Worm (Caenorhabditis elegans): Measurements from ENCODE around the gene H03G16.1.

H03G16.1 gene

DNA sequence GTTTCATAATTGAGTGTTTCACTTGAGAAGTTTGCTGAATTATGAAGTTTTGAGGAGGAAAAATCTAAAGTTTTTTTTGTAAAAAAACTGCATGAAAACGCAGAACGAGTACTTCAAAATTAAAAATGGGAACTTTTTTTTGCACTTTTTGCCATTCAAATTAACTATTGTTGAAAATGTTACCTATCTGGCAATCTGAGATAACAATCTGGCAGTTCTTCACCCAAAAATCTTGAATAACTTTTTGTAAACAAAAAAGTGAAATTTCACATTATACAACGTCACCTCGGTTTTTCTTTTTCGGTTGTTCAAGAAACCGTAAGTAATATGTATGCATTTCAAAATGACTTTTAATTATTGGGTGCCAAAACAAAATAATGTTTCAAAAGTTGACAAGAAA is 11.1 kb upstream of the H03G16.1 start:
- TF ChIP-seq med-1 (GFP tag; optimal IDR thresholded peaks at IDR 0.05; ENCODE audit: insufficient read depth) = no peak
- no peak for TF ChIP-seq cog-1 (tag; optimal IDR thresholded peaks at IDR 0.05)
- no peak for TF ChIP-seq ztf-29 (GFP tag; IDR thresholded peaks at IDR 0.05)
- no peak for TF ChIP-seq ref-1 (GFP tag; conservative IDR thresholded peaks at IDR 0.05)
- TF ChIP-seq klf-2 (GFP tag; conservative IDR thresholded peaks at IDR 0.05) = no peak

ce11 chrX:15045401-15045800 is 8.3 kb upstream of the H03G16.1 start:
- no peak for TF ChIP-seq T22C8.4 (GFP tag; IDR thresholded peaks at IDR 0.05)
- no peak for TF ChIP-seq ztf-29 (GFP tag; IDR thresholded peaks at IDR 0.05)
- no peak for TF ChIP-seq cog-1 (tag; optimal IDR thresholded peaks at IDR 0.05)
- no peak for TF ChIP-seq med-1 (GFP tag; optimal IDR thresholded peaks at IDR 0.05; ENCODE audit: insufficient read depth)
- TF ChIP-seq ztf-23 (GFP tag; IDR thresholded peaks at IDR 0.05) = no peak
- no peak for TF ChIP-seq ref-1 (GFP tag; conservative IDR thresholded peaks at IDR 0.05)
- no peak for TF ChIP-seq flt-1 (GFP tag; IDR thresholded peaks at IDR 0.05)
- TF ChIP-seq tab-1 (GFP tag; IDR thresholded peaks at IDR 0.05) = no peak
- no peak for TF ChIP-seq klf-2 (GFP tag; conservative IDR thresholded peaks at IDR 0.05)

DNA sequence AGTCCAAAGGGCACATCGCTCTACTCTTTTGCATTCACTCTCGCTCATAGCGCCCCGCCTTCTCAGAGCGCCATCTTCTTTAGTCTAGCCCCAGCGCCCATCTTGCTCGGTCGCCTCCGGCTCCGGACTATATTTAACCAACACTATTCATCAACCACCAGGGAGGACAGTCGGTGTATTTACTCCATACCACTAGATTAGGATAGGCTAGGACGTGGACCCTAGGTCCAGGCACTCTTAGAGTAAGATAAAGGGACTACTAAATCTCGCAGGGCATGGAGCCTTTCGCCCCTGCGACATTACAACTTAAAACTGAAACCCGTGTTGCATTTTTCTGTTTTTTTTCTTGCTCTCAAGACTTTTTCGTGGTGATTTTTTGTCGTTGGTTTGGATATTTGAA is 6.1 kb upstream of the H03G16.1 start:
- TF ChIP-seq ref-1 (GFP tag; conservative IDR thresholded peaks at IDR 0.05) (no peak), med-1 (GFP tag; optimal IDR thresholded peaks at IDR 0.05; ENCODE audit: insufficient read depth) (no peak), klf-2 (GFP tag; conservative IDR thresholded peaks at IDR 0.05) (no peak), ztf-23 (GFP tag; IDR thresholded peaks at IDR 0.05) (no peak), T22C8.4 (GFP tag; IDR thresholded peaks at IDR 0.05) (no peak), cog-1 (tag; optimal IDR thresholded peaks at IDR 0.05) (no peak), ztf-29 (GFP tag; IDR thresholded peaks at IDR 0.05) (no peak), tab-1 (GFP tag; IDR thresholded peaks at IDR 0.05) (no peak), flt-1 (GFP tag; IDR thresholded peaks at IDR 0.05) (no peak)

ce11 chrX:15050006-15050405 is 3.7 kb upstream of the H03G16.1 start:
- no peak for TF ChIP-seq ztf-23 (GFP tag; IDR thresholded peaks at IDR 0.05)
- no peak for TF ChIP-seq ref-1 (GFP tag; conservative IDR thresholded peaks at IDR 0.05)
- TF ChIP-seq cog-1 (tag; optimal IDR thresholded peaks at IDR 0.05) = no peak
- TF ChIP-seq tab-1 (GFP tag; IDR thresholded peaks at IDR 0.05) = no peak
- TF ChIP-seq flt-1 (GFP tag; IDR thresholded peaks at IDR 0.05) = no peak
- no peak for TF ChIP-seq med-1 (GFP tag; optimal IDR thresholded peaks at IDR 0.05; ENCODE audit: insufficient read depth)
- no peak for TF ChIP-seq klf-2 (GFP tag; conservative IDR thresholded peaks at IDR 0.05)
- no peak for TF ChIP-seq ztf-29 (GFP tag; IDR thresholded peaks at IDR 0.05)
- no peak for TF ChIP-seq T22C8.4 (GFP tag; IDR thresholded peaks at IDR 0.05)

DNA sequence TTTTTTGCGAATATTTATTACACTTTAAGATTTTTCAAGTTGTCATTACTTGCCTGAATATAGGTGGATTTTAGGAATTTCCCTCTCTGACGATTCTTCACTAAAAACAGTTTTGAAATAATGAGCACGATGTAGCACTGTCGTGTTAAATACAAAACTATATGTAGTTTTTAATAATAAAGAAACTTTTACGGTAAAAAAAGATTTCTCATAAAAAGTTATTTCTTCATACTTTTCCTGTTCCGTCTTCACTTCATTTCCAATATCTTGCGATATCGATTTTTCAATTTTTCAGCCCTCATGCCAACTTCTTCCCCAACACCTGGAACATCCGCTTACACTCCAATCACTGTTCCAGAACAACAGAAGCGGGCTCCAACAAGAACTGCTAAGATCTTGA is 1.3 kb upstream of the H03G16.1 start, which contains the start of gene H03G16.6:
TSS of gene H03G16.6 (plus strand) at position 301 of the 400 bp plus-strand sequence.
- no peak for TF ChIP-seq T22C8.4 (GFP tag; IDR thresholded peaks at IDR 0.05)
- no peak for TF ChIP-seq tab-1 (GFP tag; IDR thresholded peaks at IDR 0.05)
- no peak for TF ChIP-seq ref-1 (GFP tag; conservative IDR thresholded peaks at IDR 0.05)
- TF ChIP-seq ztf-29 (GFP tag; IDR thresholded peaks at IDR 0.05) = no peak
- no peak for TF ChIP-seq med-1 (GFP tag; optimal IDR thresholded peaks at IDR 0.05; ENCODE audit: insufficient read depth)
- no peak for TF ChIP-seq flt-1 (GFP tag; IDR thresholded peaks at IDR 0.05)
- no peak for TF ChIP-seq klf-2 (GFP tag; conservative IDR thresholded peaks at IDR 0.05)
- no peak for TF ChIP-seq cog-1 (tag; optimal IDR thresholded peaks at IDR 0.05)
- no peak for TF ChIP-seq ztf-23 (GFP tag; IDR thresholded peaks at IDR 0.05)

- no peak for TF ChIP-seq klf-2 (GFP tag; conservative IDR thresholded peaks at IDR 0.05)
- no peak for TF ChIP-seq ref-1 (GFP tag; conservative IDR thresholded peaks at IDR 0.05)
- TF ChIP-seq T22C8.4 (GFP tag; IDR thresholded peaks at IDR 0.05) = no peak
- no peak for TF ChIP-seq ztf-29 (GFP tag; IDR thresholded peaks at IDR 0.05)
- no peak for TF ChIP-seq cog-1 (tag; optimal IDR thresholded peaks at IDR 0.05)
- no peak for TF ChIP-seq ztf-23 (GFP tag; IDR thresholded peaks at IDR 0.05)
- no peak for TF ChIP-seq med-1 (GFP tag; optimal IDR thresholded peaks at IDR 0.05; ENCODE audit: insufficient read depth)
- no peak for TF ChIP-seq tab-1 (GFP tag; IDR thresholded peaks at IDR 0.05)
- TF ChIP-seq flt-1 (GFP tag; IDR thresholded peaks at IDR 0.05) = no peak
Observed at ce11 chrX:15055914-15056313, 2.2 kb downstream of the H03G16.1 start, which contains the start of gene H03G16.7. TSS of gene H03G16.7 (minus strand) at chrX:15056014.

ce11 chrX:15056737-15057136 is 3.1 kb downstream of the H03G16.1 start, which contains the start of gene H03G16.5:
TSS of gene H03G16.5 (minus strand) at chrX:15056837.
- no peak for TF ChIP-seq ref-1 (GFP tag; conservative IDR thresholded peaks at IDR 0.05)
- no peak for TF ChIP-seq cog-1 (tag; optimal IDR thresholded peaks at IDR 0.05)
- no peak for TF ChIP-seq tab-1 (GFP tag; IDR thresholded peaks at IDR 0.05)
- TF ChIP-seq flt-1 (GFP tag; IDR thresholded peaks at IDR 0.05) = no peak
- no peak for TF ChIP-seq klf-2 (GFP tag; conservative IDR thresholded peaks at IDR 0.05)
- no peak for TF ChIP-seq T22C8.4 (GFP tag; IDR thresholded peaks at IDR 0.05)
- no peak for TF ChIP-seq ztf-29 (GFP tag; IDR thresholded peaks at IDR 0.05)
- no peak for TF ChIP-seq med-1 (GFP tag; optimal IDR thresholded peaks at IDR 0.05; ENCODE audit: insufficient read depth)
- TF ChIP-seq ztf-23 (GFP tag; IDR thresholded peaks at IDR 0.05) = no peak

- TF ChIP-seq flt-1 (GFP tag; IDR thresholded peaks at IDR 0.05) (no peak), T22C8.4 (GFP tag; IDR thresholded peaks at IDR 0.05) (no peak), ztf-23 (GFP tag; IDR thresholded peaks at IDR 0.05) (no peak), ztf-29 (GFP tag; IDR thresholded peaks at IDR 0.05) (no peak), med-1 (GFP tag; optimal IDR thresholded peaks at IDR 0.05; ENCODE audit: insufficient read depth) (no peak), ref-1 (GFP tag; conservative IDR thresholded peaks at IDR 0.05) (no peak), klf-2 (GFP tag; conservative IDR thresholded peaks at IDR 0.05) (no peak), tab-1 (GFP tag; IDR thresholded peaks at IDR 0.05) (no peak), cog-1 (tag; optimal IDR thresholded peaks at IDR 0.05) (no peak)
Observed at ce11 chrX:15057900-15058299, 4.2 kb downstream of the H03G16.1 start.

DNA sequence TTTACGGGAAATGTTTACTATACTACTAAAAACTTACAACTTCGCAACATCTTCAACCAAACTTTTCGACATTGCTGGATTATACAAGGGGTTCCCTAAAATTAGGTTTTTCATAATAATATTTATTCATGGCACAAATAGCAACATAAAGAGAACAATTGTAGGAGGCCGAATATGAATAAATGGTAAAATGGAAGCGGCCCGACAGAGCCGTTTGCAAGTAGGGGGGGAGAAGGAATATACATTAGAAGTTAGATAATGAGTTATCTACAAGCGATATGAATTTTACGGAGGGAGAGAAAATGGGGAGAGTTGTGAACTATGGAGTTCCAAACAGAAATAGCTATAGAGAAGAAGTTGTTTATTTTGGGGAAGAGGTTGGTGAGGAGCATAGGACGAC is 6.6 kb downstream of the H03G16.1 start, which contains the start of gene fbxa-96:
TSS of gene fbxa-96 (minus strand) at position 101 of the 400 bp plus-strand sequence.
- TF ChIP-seq tab-1 (GFP tag; IDR thresholded peaks at IDR 0.05) (no peak), ztf-29 (GFP tag; IDR thresholded peaks at IDR 0.05) (no peak), T22C8.4 (GFP tag; IDR thresholded peaks at IDR 0.05) (no peak), ref-1 (GFP tag; conservative IDR thresholded peaks at IDR 0.05) (no peak), cog-1 (tag; optimal IDR thresholded peaks at IDR 0.05) (no peak), ztf-23 (GFP tag; IDR thresholded peaks at IDR 0.05) (no peak), med-1 (GFP tag; optimal IDR thresholded peaks at IDR 0.05; ENCODE audit: insufficient read depth) (no peak), flt-1 (GFP tag; IDR thresholded peaks at IDR 0.05) (no peak), klf-2 (GFP tag; conservative IDR thresholded peaks at IDR 0.05) (no peak)

All from whole organism, midembryonic.